Worm (Caenorhabditis elegans) whole organism, late embryonic: ENCODE measurements around the gene ZK632.4.

ENCODE experiments used
- C08G9.2 ChIP-seq: sonication (generic microtip); optimal IDR thresholded peaks from 2 replicates; lab custom pipeline; 2016; ENCODE audit warnings: mild to moderate bottlenecking, missing genetic modification characterization, moderate library complexity, missing compliant biosample characterization
- C38D4.7 ChIP-seq: fragments of 200-800 bp; sonication (Bioruptor generic); optimal IDR thresholded peaks from 2 replicates; lab custom pipeline; 2018; ENCODE audit warnings: mild to moderate bottlenecking, missing genetic modification characterization, moderate library complexity, missing compliant biosample characterization
- F13H6.1 ChIP-seq: sonication (generic microtip); optimal IDR thresholded peaks from 2 replicates; lab custom pipeline; 2016; ENCODE audit warnings: missing genetic modification characterization, missing compliant biosample characterization
- K02D7.2 ChIP-seq: sonication (generic microtip); optimal IDR thresholded peaks from 2 replicates; lab custom pipeline; 2017; ENCODE audit warnings: mild to moderate bottlenecking, missing genetic modification characterization, missing compliant biosample characterization
- K09A11.1 ChIP-seq: sonication (generic microtip); optimal IDR thresholded peaks from 2 replicates; lab custom pipeline; 2017; ENCODE audit warnings: antibody characterized with exemption, mild to moderate bottlenecking, missing genetic modification characterization, missing compliant biosample characterization; ENCODE audit not compliant: insufficient read depth
- Y22D7AL.16 ChIP-seq: sonication (generic microtip); optimal IDR thresholded peaks from 2 replicates; lab custom pipeline; 2016; ENCODE audit warnings: missing genetic modification characterization, missing compliant biosample characterization
- ama-1 ChIP-seq: fragments of 150-350 bp; optimal IDR thresholded peaks from 2 replicates; lab custom pipeline; 2014
- ceh-18 ChIP-seq: sonication (generic microtip); optimal IDR thresholded peaks from 2 replicates; lab custom pipeline; 2016; ENCODE audit warnings: missing genetic modification characterization, missing compliant biosample characterization
- ceh-19 ChIP-seq: fragments of 200-800 bp; sonication (Bioruptor generic); optimal IDR thresholded peaks from 2 replicates; lab custom pipeline; 2018; ENCODE audit warnings: mild to moderate bottlenecking, missing genetic modification characterization, missing compliant biosample characterization
- ceh-22 ChIP-seq: sonication (generic microtip); optimal IDR thresholded peaks from 2 replicates; lab custom pipeline; 2017; ENCODE audit warnings: missing biosample characterization, missing genetic modification characterization
- ceh-24 ChIP-seq: sonication (generic microtip); optimal IDR thresholded peaks from 2 replicates; lab custom pipeline; 2016; ENCODE audit warnings: mild to moderate bottlenecking, missing genetic modification characterization, missing compliant biosample characterization
- ceh-30 ChIP-seq: fragments of 150-350 bp; optimal IDR thresholded peaks from 2 replicates; lab custom pipeline; 2014; ENCODE audit warnings: missing biosample characterization, missing genetic modification characterization
- ceh-31 ChIP-seq: sonication (generic microtip); optimal IDR thresholded peaks from 2 replicates; lab custom pipeline; 2016; ENCODE audit warnings: missing genetic modification characterization, missing compliant biosample characterization
- ceh-45 ChIP-seq: fragments of 200-800 bp; sonication (Bioruptor generic); IDR thresholded peaks from 2 replicates; pipeline ENCODE4 v1.3.6; 2022; ENCODE audit warnings: missing genetic modification reagents, missing genetic modification characterization, missing compliant biosample characterization
- ceh-48 ChIP-seq: sonication (generic microtip); optimal IDR thresholded peaks from 2 replicates; lab custom pipeline; 2016; ENCODE audit warnings: missing genetic modification characterization, inconsistent platforms, missing compliant biosample characterization
- ceh-9 ChIP-seq: sonication (generic microtip); optimal IDR thresholded peaks from 2 replicates; lab custom pipeline; 2016; ENCODE audit warnings: mild to moderate bottlenecking, missing genetic modification characterization, inconsistent platforms, missing compliant biosample characterization
- che-1 ChIP-seq: sonication (generic microtip); optimal IDR thresholded peaks from 2 replicates; lab custom pipeline; 2016; ENCODE audit warnings: mild to moderate bottlenecking, missing genetic modification characterization, missing compliant biosample characterization
- dmd-4 ChIP-seq: sonication (generic microtip); optimal IDR thresholded peaks from 2 replicates; lab custom pipeline; 2016; ENCODE audit warnings: borderline replicate concordance, missing genetic modification characterization, missing compliant biosample characterization
- dve-1 ChIP-seq: sonication (generic microtip); optimal IDR thresholded peaks from 2 replicates; lab custom pipeline; 2017; ENCODE audit warnings: antibody characterized with exemption, mild to moderate bottlenecking, missing genetic modification characterization, missing compliant biosample characterization
- elt-4 ChIP-seq: sonication (generic microtip); optimal IDR thresholded peaks from 2 replicates; lab custom pipeline; 2016; ENCODE audit warnings: missing genetic modification characterization, missing compliant biosample characterization
- ets-4 ChIP-seq: sonication (generic microtip); optimal IDR thresholded peaks from 2 replicates; lab custom pipeline; 2016; ENCODE audit warnings: missing genetic modification characterization, missing compliant biosample characterization
- eyg-1 ChIP-seq: sonication (generic microtip); optimal IDR thresholded peaks from 2 replicates; lab custom pipeline; 2016; ENCODE audit warnings: missing genotype, missing genetic modification characterization, missing compliant biosample characterization
- gmeb-2 ChIP-seq: sonication (generic microtip); optimal IDR thresholded peaks from 2 replicates; lab custom pipeline; 2016; ENCODE audit warnings: missing genetic modification characterization, inconsistent platforms, missing compliant biosample characterization
- hlh-13 ChIP-seq: fragments of 200-800 bp; sonication (Bioruptor generic); optimal IDR thresholded peaks from 2 replicates; lab custom pipeline; 2018; ENCODE audit warnings: mild to moderate bottlenecking, missing genetic modification characterization, missing compliant biosample characterization
- hlh-15 ChIP-seq: sonication (generic microtip); optimal IDR thresholded peaks from 2 replicates; lab custom pipeline; 2016; ENCODE audit warnings: missing genetic modification characterization, missing compliant biosample characterization
- hlh-30 ChIP-seq: sonication (generic microtip); optimal IDR thresholded peaks from 2 replicates; lab custom pipeline; 2017; ENCODE audit warnings: antibody characterized with exemption, missing genetic modification characterization, missing compliant biosample characterization; ENCODE audit not compliant: insufficient read depth
- hlh-6 ChIP-seq: sonication (generic microtip); optimal IDR thresholded peaks from 2 replicates; lab custom pipeline; 2016; ENCODE audit warnings: missing genotype, missing genetic modification characterization, missing compliant biosample characterization
- hlh-8 ChIP-seq: sonication (generic microtip); optimal IDR thresholded peaks from 2 replicates; lab custom pipeline; 2016; ENCODE audit warnings: missing genotype, missing genetic modification characterization, missing compliant biosample characterization
- lin-11 ChIP-seq: fragments of 200-800 bp; sonication (Bioruptor generic); optimal IDR thresholded peaks from 2 replicates; lab custom pipeline; 2018; ENCODE audit warnings: mild to moderate bottlenecking, missing genetic modification characterization, missing compliant biosample characterization
- madf-2 ChIP-seq: sonication (generic microtip); optimal IDR thresholded peaks from 2 replicates; lab custom pipeline; 2017; ENCODE audit warnings: missing genetic modification characterization, missing compliant biosample characterization
- nfya-1 ChIP-seq: sonication (generic microtip); optimal IDR thresholded peaks from 2 replicates; lab custom pipeline; 2017; ENCODE audit warnings: missing genetic modification characterization, mild to moderate bottlenecking, missing compliant biosample characterization, antibody characterized with exemption, moderate library complexity
- nhr-11 ChIP-seq: fragments of 150-350 bp; optimal IDR thresholded peaks from 2 replicates; lab custom pipeline; 2014; ENCODE audit warnings: missing biosample characterization, missing genetic modification characterization
- npax-4 ChIP-seq: sonication (generic microtip); optimal IDR thresholded peaks from 2 replicates; lab custom pipeline; 2016; ENCODE audit warnings: missing genetic modification characterization, missing compliant biosample characterization
- odd-2 ChIP-seq: sonication (generic microtip); optimal IDR thresholded peaks from 2 replicates; lab custom pipeline; 2017; ENCODE audit warnings: antibody characterized with exemption, mild to moderate bottlenecking, missing genetic modification characterization, missing compliant biosample characterization
- pag-3 ChIP-seq: sonication (generic microtip); optimal IDR thresholded peaks from 2 replicates; lab custom pipeline; 2016; ENCODE audit warnings: missing compliant biosample characterization, missing genetic modification characterization, borderline replicate concordance
- pat-9 ChIP-seq: fragments of 200-800 bp; sonication (Bioruptor generic); optimal IDR thresholded peaks from 2 replicates; lab custom pipeline; 2018; ENCODE audit warnings: mild to moderate bottlenecking, missing genetic modification characterization, moderate library complexity, missing compliant biosample characterization
- pha-2 ChIP-seq: sonication (generic microtip); optimal IDR thresholded peaks from 2 replicates; lab custom pipeline; 2017; ENCODE audit warnings: mild to moderate bottlenecking, missing genetic modification characterization, missing compliant biosample characterization
- pha-4 ChIP-seq: fragments of 150-350 bp; optimal IDR thresholded peaks from 2 replicates; lab custom pipeline; 2018; ENCODE audit warnings: missing biosample characterization, missing genetic modification reagents, missing genetic modification characterization
- pros-1 ChIP-seq: fragments of 150-350 bp; optimal IDR thresholded peaks from 2 replicates; lab custom pipeline; 2014; ENCODE audit warnings: missing biosample characterization, missing genetic modification reagents, missing genetic modification characterization
- ref-2 ChIP-seq: sonication (generic microtip); optimal IDR thresholded peaks from 2 replicates; lab custom pipeline; 2016; ENCODE audit warnings: missing genetic modification characterization, missing compliant biosample characterization
- rnt-1 ChIP-seq: sonication (generic microtip); optimal IDR thresholded peaks from 2 replicates; lab custom pipeline; 2016; ENCODE audit warnings: missing genetic modification characterization, missing compliant biosample characterization
- sdc-2 ChIP-seq: sonication (generic microtip); optimal IDR thresholded peaks from 2 replicates; lab custom pipeline; 2016; ENCODE audit warnings: missing genotype, missing genetic modification characterization, missing compliant biosample characterization
- sox-2 ChIP-seq: fragments of 200-800 bp; sonication (Bioruptor generic); IDR thresholded peaks from 2 replicates; pipeline ENCODE4 v1.3.6; 2022; ENCODE audit warnings: missing genetic modification reagents, missing genetic modification characterization, missing compliant biosample characterization
- sox-4 ChIP-seq: sonication (generic microtip); optimal IDR thresholded peaks from 2 replicates; lab custom pipeline; 2017; ENCODE audit warnings: mild to moderate bottlenecking, missing genetic modification characterization, inconsistent platforms, missing compliant biosample characterization
- syd-9 ChIP-seq: sonication (generic microtip); optimal IDR thresholded peaks from 2 replicates; lab custom pipeline; 2016; ENCODE audit warnings: mild to moderate bottlenecking, missing genetic modification characterization, moderate library complexity, missing compliant biosample characterization
- tbx-2 ChIP-seq: sonication (generic microtip); optimal IDR thresholded peaks from 2 replicates; lab custom pipeline; 2016; ENCODE audit warnings: missing genetic modification characterization, missing compliant biosample characterization
- tbx-7 ChIP-seq: sonication (generic microtip); optimal IDR thresholded peaks from 2 replicates; lab custom pipeline; 2016; ENCODE audit warnings: missing genotype, missing genetic modification characterization, missing compliant biosample characterization
- unc-42 ChIP-seq: sonication (generic microtip); optimal IDR thresholded peaks from 2 replicates; lab custom pipeline; 2016; ENCODE audit warnings: missing genotype, missing genetic modification characterization, missing compliant biosample characterization
- unc-55 ChIP-seq: sonication (generic microtip); optimal IDR thresholded peaks from 2 replicates; lab custom pipeline; 2017; ENCODE audit warnings: missing biosample characterization, missing genetic modification reagents, missing genetic modification characterization
- zip-5 ChIP-seq: sonication (generic microtip); optimal IDR thresholded peaks from 2 replicates; lab custom pipeline; 2016; ENCODE audit warnings: missing genetic modification characterization, missing compliant biosample characterization
- ztf-16 ChIP-seq: sonication (generic microtip); optimal IDR thresholded peaks from 2 replicates; lab custom pipeline; 2017; ENCODE audit warnings: missing genetic modification characterization, missing compliant biosample characterization

The ZK632.4 gene

ce11 chrIII:9817894-9818293 is 10.6 kb upstream of the ZK632.4 start:
- no peak for TF ChIP-seq eyg-1
- TF ChIP-seq ceh-9 (tag; lab: Kevin White, UChicago), result no peak
- TF ChIP-seq ztf-16 (tag; lab: Kevin White, UChicago), result no peak
- no peak for TF ChIP-seq hlh-6 (tag; lab: Kevin White, UChicago)
- TF ChIP-seq npax-4, result no peak
- TF ChIP-seq zip-5 (tag; lab: Kevin White, UChicago), result no peak
- no peak for TF ChIP-seq hlh-13
- TF ChIP-seq sox-2 (GFP tag; lab: Robert Waterston, UW), result no peak
- TF ChIP-seq nhr-11 (tag; lab: Kevin White, UChicago), result no peak
- TF ChIP-seq tbx-2 (tag; lab: Kevin White, UChicago), result no peak

- TF ChIP-seq tbx-7 (tag; lab: Kevin White, UChicago) (no peak), hlh-8 (tag; lab: Kevin White, UChicago) (no peak), unc-42 (tag; lab: Kevin White, UChicago) (peak; percentile 28), ceh-31 (tag; lab: Kevin White, UChicago) (peak; percentile 85), ceh-22 (tag; lab: Kevin White, UChicago) (no peak), K09A11.1 (tag; lab: Kevin White, UChicago) (no peak), pros-1 (tag; lab: Kevin White, UChicago) (peak; percentile 30), tbx-2 (tag; lab: Kevin White, UChicago) (peak; percentile 30), hlh-15 (no peak), pag-3 (tag; lab: Kevin White, UChicago) (no peak), nfya-1 (tag; lab: Kevin White, UChicago) (peak; percentile 50), odd-2 (tag; lab: Kevin White, UChicago) (no peak), K02D7.2 (no peak), F13H6.1 (tag; lab: Kevin White, UChicago) (no peak), pat-9 (tag; lab: Kevin White, UChicago) (no peak), ets-4 (tag; lab: Kevin White, UChicago) (no peak), hlh-30 (tag; lab: Kevin White, UChicago) (peak; percentile 3), dmd-4 (tag; lab: Kevin White, UChicago) (no peak), sdc-2 (tag; lab: Kevin White, UChicago) (peak; percentile 25), madf-2 (peak; percentile 11), C38D4.7 (GFP tag; lab: Kevin White, UChicago) (no peak), elt-4 (tag; lab: Kevin White, UChicago) (no peak), pha-4 (tag; lab: Kevin White, UChicago) (no peak), lin-11 (tag; lab: Kevin White, UChicago) (no peak), dve-1 (tag; lab: Kevin White, UChicago) (no peak), ref-2 (tag; lab: Kevin White, UChicago) (peak; percentile 60), sox-2 (GFP tag; lab: Robert Waterston, UW) (no peak), syd-9 (no peak), ceh-30 (no peak), ama-1 (lab: Kevin White, UChicago) (no peak), gmeb-2 (no peak), pha-2 (tag; lab: Kevin White, UChicago) (no peak), ztf-16 (tag; lab: Kevin White, UChicago) (no peak), zip-5 (tag; lab: Kevin White, UChicago) (no peak), che-1 (tag; lab: Kevin White, UChicago) (no peak), ceh-48 (no peak), unc-55 (no peak), sox-4 (tag; lab: Kevin White, UChicago) (no peak), ceh-24 (no peak), ceh-19 (GFP tag; lab: Kevin White, UChicago) (no peak), npax-4 (no peak), rnt-1 (peak; percentile 60), ceh-45 (no peak), Y22D7AL.16 (tag; lab: Kevin White, UChicago) (no peak), C08G9.2 (tag; lab: Kevin White, UChicago) (peak; percentile 12), ceh-18 (tag; lab: Kevin White, UChicago) (no peak), eyg-1 (no peak)
Observed at ce11 chrIII:9817087-9817612, 9.9 kb upstream of the ZK632.4 start, which contains the start of gene cnx-1. TSS of gene cnx-1 (minus strand) at chrIII:9817137.
